Worm (Caenorhabditis elegans): Measurements from ENCODE around the gene T28A8.4.
A peak's percentile ranks its signal among the peaks of the same experiment; 100 is the strongest.

ce11 chrIII:13548982-13549381 is 45.5 kb downstream of the T28A8.4 start, which contains the start of gene mmad-1:
- TF ChIP-seq fkh-3 (tag; optimal IDR thresholded peaks at IDR 0.05), result no peak
- TF ChIP-seq unc-62 (GFP tag; optimal IDR thresholded peaks at IDR 0.05), result peak; percentile 86
- no peak for TF ChIP-seq Y53G8AR.9 (GFP tag; conservative IDR thresholded peaks at IDR 0.05)
- TF ChIP-seq Y95B8A.8 (GFP tag; IDR thresholded peaks at IDR 0.05), result no peak
- no peak for TF ChIP-seq Y79H2A.3 (GFP tag; conservative IDR thresholded peaks at IDR 0.05)
- peak; percentile 72 for TF ChIP-seq ama-1 (optimal IDR thresholded peaks at IDR 0.05)
- TF ChIP-seq ama-1 (GFP tag; optimal IDR thresholded peaks at IDR 0.05), result no peak
- no peak for TF ChIP-seq Y67H2A.10 (GFP tag; conservative IDR thresholded peaks at IDR 0.05)
- peak; percentile 20; the same call in 1 of the 2 replicates for TF ChIP-seq B0336.3 (GFP tag; IDR thresholded peaks at IDR 0.05)
